Fruit fly (Drosophila melanogaster): ENCODE results near the gene Gapvd1.

Gene Gapvd1

dm6 chrX:11347809-11348208 is 22.6 kb downstream of the Gapvd1 start, which contains the start of the genes GCS1 and CG11756:
TSS of gene GCS1 (minus strand) at chrX:11348001.
TSS of gene CG11756 (plus strand) at chrX:11348120.
- peak; percentile 8 for TF ChIP-seq CG1620 (GFP tag; optimal IDR thresholded peaks at IDR 0.05)
- no peak for TF ChIP-seq cnc (optimal IDR thresholded peaks at IDR 0.05)
- no peak for TF ChIP-seq kay (GFP tag; ENCODE audit: borderline replicate concordance)
- no peak for TF ChIP-seq CG12768 (GFP tag; optimal IDR thresholded peaks at IDR 0.05)
- no peak for TF ChIP-seq cic (GFP tag; optimal IDR thresholded peaks at IDR 0.05)
- no peak for TF ChIP-seq ovo (GFP tag; optimal IDR thresholded peaks at IDR 0.05)
- TF ChIP-seq CG33017 (tag; optimal IDR thresholded peaks at IDR 0.05), result no peak
- no peak for TF ChIP-seq Clk (GFP tag; optimal IDR thresholded peaks at IDR 0.05)
- peak; percentile 12 for TF ChIP-seq CG11617 (GFP tag; optimal IDR thresholded peaks at IDR 0.05)
- no peak for TF ChIP-seq CG7101 (tag; optimal IDR thresholded peaks at IDR 0.05)
- peak; percentile 19 for TF ChIP-seq Mnt (GFP tag; optimal IDR thresholded peaks at IDR 0.05)
- TF ChIP-seq Hr96 (GFP tag; optimal IDR thresholded peaks at IDR 0.05), result no peak
- TF ChIP-seq pad (GFP tag; optimal IDR thresholded peaks at IDR 0.05), result no peak
- TF ChIP-seq toe (GFP tag; optimal IDR thresholded peaks at IDR 0.05), result no peak
- peak; percentile 12 for TF ChIP-seq bab1 (GFP tag; optimal IDR thresholded peaks at IDR 0.05)
- no peak for TF ChIP-seq CG14711 (tag; optimal IDR thresholded peaks at IDR 0.05)
- no peak for TF ChIP-seq CG5204 (GFP tag; optimal IDR thresholded peaks at IDR 0.05)
- TF ChIP-seq tj (GFP tag; optimal IDR thresholded peaks at IDR 0.05), result no peak
- TF ChIP-seq CG7045 (GFP tag; optimal IDR thresholded peaks at IDR 0.05), result no peak
- TF ChIP-seq Crg-1 (GFP tag; optimal IDR thresholded peaks at IDR 0.05), result no peak

dm6 chrX:11348829-11349228 is 23.6 kb downstream of the Gapvd1 start, which contains the start of gene CG1738:
TSS of gene CG1738 (plus strand) at chrX:11349049.
- TF ChIP-seq Mnt (GFP tag; optimal IDR thresholded peaks at IDR 0.05) (peak; percentile 95), CG11617 (GFP tag; optimal IDR thresholded peaks at IDR 0.05) (peak; percentile 9), CG7101 (tag; optimal IDR thresholded peaks at IDR 0.05) (peak; percentile 52), CG33017 (tag; optimal IDR thresholded peaks at IDR 0.05) (no peak), CG14711 (tag; optimal IDR thresholded peaks at IDR 0.05) (peak; percentile 55)

dm6 chrX:11349780-11350179 is 24.6 kb downstream of the Gapvd1 start, which contains the start of gene NdufV3:
TSS of gene NdufV3 (plus strand) at chrX:11349998.
- TF ChIP-seq CG33017 (tag; optimal IDR thresholded peaks at IDR 0.05) (no peak), CG5204 (GFP tag; optimal IDR thresholded peaks at IDR 0.05) (peak; percentile 2), pad (GFP tag; optimal IDR thresholded peaks at IDR 0.05) (no peak), toe (GFP tag; optimal IDR thresholded peaks at IDR 0.05) (peak; percentile 37), CG7045 (GFP tag; optimal IDR thresholded peaks at IDR 0.05) (no peak), Crg-1 (GFP tag; optimal IDR thresholded peaks at IDR 0.05) (peak; percentile 59), tj (GFP tag; optimal IDR thresholded peaks at IDR 0.05) (no peak), cic (GFP tag; optimal IDR thresholded peaks at IDR 0.05) (no peak), CG7101 (tag; optimal IDR thresholded peaks at IDR 0.05) (peak; percentile 69), Clk (GFP tag; optimal IDR thresholded peaks at IDR 0.05) (no peak), ovo (GFP tag; optimal IDR thresholded peaks at IDR 0.05) (no peak), CG1620 (GFP tag; optimal IDR thresholded peaks at IDR 0.05) (peak; percentile 61), Hr96 (GFP tag; optimal IDR thresholded peaks at IDR 0.05) (no peak), CG11617 (GFP tag; optimal IDR thresholded peaks at IDR 0.05) (no peak), kay (GFP tag; ENCODE audit: borderline replicate concordance) (no peak), CG14711 (tag; optimal IDR thresholded peaks at IDR 0.05) (peak; percentile 66), bab1 (GFP tag; optimal IDR thresholded peaks at IDR 0.05) (peak; percentile 43), CG12768 (GFP tag; optimal IDR thresholded peaks at IDR 0.05) (no peak), Mnt (GFP tag; optimal IDR thresholded peaks at IDR 0.05) (peak; percentile 75), cnc (optimal IDR thresholded peaks at IDR 0.05) (no peak)

dm6 chrX:11350505-11351327 is 25.5 kb downstream of the Gapvd1 start, which contains the start of gene CG1737:
TSS of gene CG1737 (plus strand) at chrX:11350608.
- TF ChIP-seq CG14711 (tag; optimal IDR thresholded peaks at IDR 0.05) (peak; percentile 99), tj (GFP tag; optimal IDR thresholded peaks at IDR 0.05) (no peak), pad (GFP tag; optimal IDR thresholded peaks at IDR 0.05) (peak; percentile 94), cnc (optimal IDR thresholded peaks at IDR 0.05) (no peak), CG5204 (GFP tag; optimal IDR thresholded peaks at IDR 0.05) (no peak), CG12768 (GFP tag; optimal IDR thresholded peaks at IDR 0.05) (peak; percentile 47), CG11617 (GFP tag; optimal IDR thresholded peaks at IDR 0.05) (peak; percentile 11), bab1 (GFP tag; optimal IDR thresholded peaks at IDR 0.05) (peak; percentile 28), Clk (GFP tag; optimal IDR thresholded peaks at IDR 0.05) (no peak), kay (GFP tag; ENCODE audit: borderline replicate concordance) (no peak), toe (GFP tag; optimal IDR thresholded peaks at IDR 0.05) (no peak), Mnt (GFP tag; optimal IDR thresholded peaks at IDR 0.05) (peak; percentile 79), CG1620 (GFP tag; optimal IDR thresholded peaks at IDR 0.05) (peak; percentile 83), Hr96 (GFP tag; optimal IDR thresholded peaks at IDR 0.05) (peak; percentile 62), Crg-1 (GFP tag; optimal IDR thresholded peaks at IDR 0.05) (peak; percentile 60), CG7045 (GFP tag; optimal IDR thresholded peaks at IDR 0.05) (no peak), CG33017 (tag; optimal IDR thresholded peaks at IDR 0.05) (no peak), CG7101 (tag; optimal IDR thresholded peaks at IDR 0.05) (peak; percentile 44), ovo (GFP tag; optimal IDR thresholded peaks at IDR 0.05) (peak; percentile 80), cic (GFP tag; optimal IDR thresholded peaks at IDR 0.05) (peak; percentile 17)

- TF ChIP-seq tj (GFP tag; optimal IDR thresholded peaks at IDR 0.05) (peak; percentile 69), cnc (optimal IDR thresholded peaks at IDR 0.05) (no peak), pad (GFP tag; optimal IDR thresholded peaks at IDR 0.05) (peak; percentile 81), toe (GFP tag; optimal IDR thresholded peaks at IDR 0.05) (peak; percentile 92), Clk (GFP tag; optimal IDR thresholded peaks at IDR 0.05) (peak; percentile 89), CG7045 (GFP tag; optimal IDR thresholded peaks at IDR 0.05) (peak; percentile 94), CG12768 (GFP tag; optimal IDR thresholded peaks at IDR 0.05) (peak; percentile 96), CG11617 (GFP tag; optimal IDR thresholded peaks at IDR 0.05) (peak; percentile 85), CG14711 (tag; optimal IDR thresholded peaks at IDR 0.05) (peak; percentile 91), Crg-1 (GFP tag; optimal IDR thresholded peaks at IDR 0.05) (peak; percentile 91), ovo (GFP tag; optimal IDR thresholded peaks at IDR 0.05) (peak; percentile 42), Mnt (GFP tag; optimal IDR thresholded peaks at IDR 0.05) (peak; percentile 85), cic (GFP tag; optimal IDR thresholded peaks at IDR 0.05) (peak; percentile 74), CG5204 (GFP tag; optimal IDR thresholded peaks at IDR 0.05) (peak; percentile 83), Hr96 (GFP tag; optimal IDR thresholded peaks at IDR 0.05) (no peak), kay (GFP tag; ENCODE audit: borderline replicate concordance) (no peak), CG1620 (GFP tag; optimal IDR thresholded peaks at IDR 0.05) (peak; percentile 92), CG7101 (tag; optimal IDR thresholded peaks at IDR 0.05) (peak; percentile 95), bab1 (GFP tag; optimal IDR thresholded peaks at IDR 0.05) (peak; percentile 98), CG33017 (tag; optimal IDR thresholded peaks at IDR 0.05) (peak; percentile 92)
Observed at dm6 chrX:11351351-11351750, 26.2 kb downstream of the Gapvd1 start.

Data from whole organism, adult.